Fruit fly (Drosophila melanogaster) whole organism, prepupa: ENCODE measurements around the gene Pdhb.

Source experiments
- Blimp-1 ChIP-seq: fragments of 200-800 bp; sonication (Bioruptor generic); optimal IDR thresholded peaks from 3 replicates; lab custom pipeline; 2017; ENCODE audit warnings: missing biosample characterization, missing genetic modification characterization, mild to moderate bottlenecking, moderate library complexity, missing genetic modification reagents
- CG10631 ChIP-seq: fragments of 200-800 bp; sonication (Bioruptor generic); optimal IDR thresholded peaks from 2 replicates; lab custom pipeline; 2016; ENCODE audit warnings: missing biosample characterization, missing genetic modification characterization
- CG4318 ChIP-seq: fragments of 200-800 bp; sonication (Bioruptor generic); optimal IDR thresholded peaks from 3 replicates; lab custom pipeline; 2017; ENCODE audit warnings: missing biosample characterization, mild to moderate bottlenecking, missing genetic modification characterization
- Eip78C ChIP-seq: fragments of 200-800 bp; sonication (Bioruptor generic); peaks from one replicate; lab custom pipeline; 2016; ENCODE audit warnings: missing biosample characterization, missing genetic modification characterization
- Eip93F ChIP-seq: fragments of 200-800 bp; sonication (Bioruptor generic); optimal IDR thresholded peaks from 2 replicates; lab custom pipeline; 2016; ENCODE audit warnings: missing biosample characterization, mild to moderate bottlenecking, missing genetic modification characterization
- salr ChIP-seq, 2 experiments: fragments of 200-800 bp; sonication (Bioruptor generic); optimal IDR thresholded peaks; 3 replicates each; lab custom pipeline; 2016 to 2018; ENCODE audit warnings: missing biosample characterization in 2 of 2, missing genetic modification characterization in 2 of 2, mild to moderate bottlenecking in 1 of 2
- vri ChIP-seq: fragments of 200-800 bp; sonication (Bioruptor generic); optimal IDR thresholded peaks from 3 replicates; lab custom pipeline; 2016; ENCODE audit warnings: missing biosample characterization, mild to moderate bottlenecking, missing genetic modification characterization

dm6 chr3R:29091609-29092008, 21.3 kb upstream of the Pdhb start:
- TF ChIP-seq Eip78C (GFP tag; lab: Kevin White, UChicago) (peak; percentile 81), salr (GFP tag; optimal IDR thresholded peaks at IDR 0.05; lab: Kevin White, UChicago) (peak; percentile 4 to 31), vri (GFP tag; lab: Kevin White, UChicago) (no peak), CG4318 (GFP tag; lab: Kevin White, UChicago) (peak; percentile 3), Eip93F (GFP tag; lab: Kevin White, UChicago) (no peak), Blimp-1 (GFP tag; lab: Kevin White, UChicago) (no peak), CG10631 (GFP tag; lab: Kevin White, UChicago) (peak; percentile 69)
